Worm (Caenorhabditis elegans) whole organism, L1 larva: Measurements from ENCODE around the gene Y39A3B.8.

Experiments used
- F16B12.6 ChIP-seq: fragments of 150-350 bp; optimal IDR thresholded peaks from 2 replicates; lab custom pipeline; 2014; ENCODE audit warnings: missing biosample characterization, missing genetic modification characterization
- aha-1 ChIP-seq: fragments of 150-350 bp; optimal IDR thresholded peaks from 2 replicates; lab custom pipeline; 2014; ENCODE audit warnings: missing biosample characterization, missing genetic modification characterization
- alr-1 ChIP-seq: fragments of 200-800 bp; sonication (Bioruptor generic); optimal IDR thresholded peaks from 2 replicates; lab custom pipeline; 2018; ENCODE audit warnings: borderline replicate concordance, mild to moderate bottlenecking, missing genetic modification characterization, missing compliant biosample characterization
- aly-2 ChIP-seq: fragments of 150-350 bp; optimal IDR thresholded peaks from 2 replicates; lab custom pipeline; 2014; ENCODE audit warnings: missing biosample characterization, missing genetic modification characterization
- ceh-8 ChIP-seq: fragments of 200-800 bp; sonication (Bioruptor generic); optimal IDR thresholded peaks from 2 replicates; lab custom pipeline; 2018; ENCODE audit warnings: mild to moderate bottlenecking, missing genetic modification characterization, moderate library complexity, missing compliant biosample characterization
- ces-1 ChIP-seq: fragments of 150-350 bp; optimal IDR thresholded peaks from 2 replicates; lab custom pipeline; 2014; ENCODE audit warnings: missing biosample characterization, missing genetic modification reagents, missing genetic modification characterization
- dpl-1 ChIP-seq, 3 experiments: fragments of 150-350 bp in 2 of 3; sonication (generic microtip) in 1 of 3; optimal IDR thresholded peaks; 2 replicates each; lab custom pipeline; 2014 to 2017; ENCODE audit warnings: missing biosample characterization in 3 of 3, missing genetic modification characterization in 3 of 3, missing genetic modification reagents in 3 of 3
- dsc-1 ChIP-seq: sonication (generic microtip); optimal IDR thresholded peaks from 2 replicates; lab custom pipeline; 2016; ENCODE audit warnings: mild to moderate bottlenecking, missing genetic modification characterization, missing compliant biosample characterization
- efl-1 ChIP-seq, 4 experiments: fragments of 150-350 bp; optimal IDR thresholded peaks in 3 of 4; peaks in 1 of 4; 1 replicate in 1 of 4; 2 replicates in 3 of 4; lab custom pipeline; 2014; ENCODE audit warnings: missing biosample characterization in 2 of 4, missing genetic modification characterization in 2 of 4, missing genetic modification reagents in 2 of 4
- elt-2 ChIP-seq: sonication (generic microtip); optimal IDR thresholded peaks from 2 replicates; lab custom pipeline; 2016; ENCODE audit warnings: missing genetic modification characterization, mild to moderate bottlenecking, inconsistent platforms, missing compliant biosample characterization, missing genetic modification reagents
- elt-3 ChIP-seq, 6 experiments: fragments of 150-350 bp in 1 of 6; sonication (generic microtip); optimal IDR thresholded peaks; 2 replicates each; lab custom pipeline; 2017 to 2018; ENCODE audit warnings: missing biosample characterization in 6 of 6, missing genetic modification characterization in 6 of 6, inconsistent platforms in 1 of 6
- fos-1 ChIP-seq: fragments of 150-350 bp; optimal IDR thresholded peaks from 2 replicates; lab custom pipeline; 2014; ENCODE audit warnings: missing biosample characterization, missing genetic modification characterization
- hlh-17 ChIP-seq: fragments of 200-800 bp; sonication (Bioruptor generic); optimal IDR thresholded peaks from 2 replicates; lab custom pipeline; 2018; ENCODE audit warnings: missing genetic modification characterization, mild to moderate bottlenecking, missing compliant biosample characterization, moderate library complexity, borderline replicate concordance
- isw-1 ChIP-seq: fragments of 200-800 bp; sonication (Bioruptor generic); IDR thresholded peaks from 2 replicates; pipeline ENCODE4 v1.3.6; 2022; ENCODE audit warnings: missing genetic modification characterization, missing compliant biosample characterization
- jun-1 ChIP-seq: fragments of 150-350 bp; optimal IDR thresholded peaks from 2 replicates; lab custom pipeline; 2014; ENCODE audit warnings: missing biosample characterization, missing genetic modification reagents, missing genetic modification characterization
- lin-13 ChIP-seq: fragments of 150-350 bp; optimal IDR thresholded peaks from 2 replicates; lab custom pipeline; 2014; ENCODE audit warnings: missing biosample characterization, missing genetic modification reagents, missing genetic modification characterization
- lin-35 ChIP-seq, 2 experiments: fragments of 150-350 bp; optimal IDR thresholded peaks; 2 replicates each; lab custom pipeline; 2014; ENCODE audit warnings: missing biosample characterization in 2 of 2, missing genetic modification characterization in 2 of 2, missing genetic modification reagents in 2 of 2
- mdl-1 ChIP-seq, 2 experiments: fragments of 150-350 bp; optimal IDR thresholded peaks; 2 replicates each; lab custom pipeline; 2014 to 2017; ENCODE audit warnings: missing biosample characterization in 2 of 2, missing genetic modification characterization in 2 of 2, inconsistent platforms in 1 of 2
- mep-1 ChIP-seq: fragments of 150-350 bp; optimal IDR thresholded peaks from 2 replicates; lab custom pipeline; 2014; ENCODE audit warnings: missing biosample characterization, missing genetic modification characterization
- nhr-19 ChIP-seq: fragments of 200-800 bp; sonication (Bioruptor generic); conservative IDR thresholded peaks from 2 replicates; pipeline ENCODE4 v1.3.6; 2022; ENCODE audit warnings: missing genetic modification characterization, missing compliant biosample characterization
- pqm-1 ChIP-seq: sonication (generic microtip); optimal IDR thresholded peaks from 3 replicates; lab custom pipeline; 2017; ENCODE audit warnings: missing biosample characterization, missing genetic modification characterization
- skn-1 ChIP-seq: fragments of 150-350 bp; optimal IDR thresholded peaks from 2 replicates; lab custom pipeline; 2014; ENCODE audit warnings: missing biosample characterization, missing genetic modification characterization
- snpc-4 ChIP-seq: fragments of 150-350 bp; optimal IDR thresholded peaks from 2 replicates; lab custom pipeline; 2014; ENCODE audit warnings: missing biosample characterization, missing genetic modification characterization
- sox-4 ChIP-seq: sonication (generic microtip); optimal IDR thresholded peaks from 2 replicates; lab custom pipeline; 2016; ENCODE audit warnings: missing genetic modification characterization, missing compliant biosample characterization
- sup-37 ChIP-seq: fragments of 200-800 bp; sonication (Bioruptor generic); optimal IDR thresholded peaks from 2 replicates; lab custom pipeline; 2018; ENCODE audit warnings: mild to moderate bottlenecking, missing genetic modification characterization, missing compliant biosample characterization
- unc-130 ChIP-seq: fragments of 150-350 bp; optimal IDR thresholded peaks from 2 replicates; lab custom pipeline; 2017; ENCODE audit warnings: missing biosample characterization, missing genetic modification characterization, inconsistent platforms
- vab-15 ChIP-seq: sonication (generic microtip); optimal IDR thresholded peaks from 2 replicates; lab custom pipeline; 2017; ENCODE audit warnings: missing genotype, mild to moderate bottlenecking, missing genetic modification characterization, missing compliant biosample characterization
- xbp-1 ChIP-seq: sonication (generic microtip); optimal IDR thresholded peaks from 2 replicates; lab custom pipeline; 2016; ENCODE audit warnings: missing genetic modification characterization, missing compliant biosample characterization
- zag-1 ChIP-seq: fragments of 150-350 bp; optimal IDR thresholded peaks from 2 replicates; lab custom pipeline; 2014; ENCODE audit warnings: missing biosample characterization, missing genetic modification characterization
- ztf-11 ChIP-seq, 2 experiments: sonication (generic microtip); optimal IDR thresholded peaks; 2 replicates each; lab custom pipeline; 2016 to 2017; ENCODE audit warnings: missing genetic modification characterization in 2 of 2, missing biosample characterization in 1 of 2, missing compliant biosample characterization in 1 of 2

Gene Y39A3B.8

ce11 chrIII:1951388-1951787 lies 36.4 kb upstream of the Y39A3B.8 start, which contains the start of gene F53A3.7 (continued):
- TF ChIP-seq nhr-19 (GFP tag; lab: Robert Waterston, UW) (no peak), ces-1 (GFP tag; lab: Kevin White, UChicago) (no peak), sox-4 (no peak), elt-2 (tag; lab: Kevin White, UChicago) (peak; percentile 3)

ce11 chrIII:1955520-1956095 lies 32.2 kb upstream of the Y39A3B.8 start:
- TF ChIP-seq mep-1 (tag; lab: Kevin White, UChicago): no peak
- TF ChIP-seq, all 84 proteins: peak for 0

- no peak for TF ChIP-seq pqm-1
- TF ChIP-seq lin-35 (GFP tag; optimal IDR thresholded peaks at IDR 0.05; lab: Kevin White, UChicago): peak in 1 of 2 experiments; percentile 31
- peak; percentile 1 for TF ChIP-seq xbp-1
- TF ChIP-seq F16B12.6 (tag; lab: Kevin White, UChicago): peak; percentile 78
- peak in 2 of 3 experiments; percentile 34 to 53 for TF ChIP-seq dpl-1 (GFP tag; optimal IDR thresholded peaks at IDR 0.05; lab: Kevin White, UChicago)
- no peak for TF ChIP-seq ceh-8
- TF ChIP-seq mdl-1 (tag; optimal IDR thresholded peaks at IDR 0.05; lab: Kevin White, UChicago): no peak
- peak; percentile 33; the same call in 1 of the 2 replicates for TF ChIP-seq isw-1
- TF ChIP-seq efl-1 (optimal IDR thresholded peaks at IDR 0.05; lab: Kevin White, UChicago): peak; percentile 3 to 48
- peak; percentile 34 to 84 for TF ChIP-seq efl-1 (GFP tag; optimal IDR thresholded peaks at IDR 0.05 in 1 of 2; lab: Kevin White, UChicago)
Observed at ce11 chrIII:1961895-1962506, 25.8 kb upstream of the Y39A3B.8 start, which contains the start of gene mboa-6. Gene mboa-6, minus strand, starts transcription at chrIII:1961945.

- no peak for TF ChIP-seq nhr-19 (GFP tag; lab: Robert Waterston, UW)
- no peak for TF ChIP-seq aha-1 (tag; lab: Kevin White, UChicago)
- TF ChIP-seq elt-2 (tag; lab: Kevin White, UChicago): peak; percentile 11
- TF ChIP-seq dsc-1 (tag; lab: Kevin White, UChicago): no peak
- no peak for TF ChIP-seq sup-37
- no peak for TF ChIP-seq alr-1 (tag; lab: Kevin White, UChicago)
- no peak for TF ChIP-seq fos-1 (tag; lab: Kevin White, UChicago)
- no peak for TF ChIP-seq lin-13
- TF ChIP-seq skn-1: no peak
- TF ChIP-seq mep-1 (tag; lab: Kevin White, UChicago): no peak
- no peak for TF ChIP-seq ztf-11 (tag; optimal IDR thresholded peaks at IDR 0.05; lab: Kevin White, UChicago)
- TF ChIP-seq vab-15 (tag; lab: Kevin White, UChicago): no peak
- peak in 1 of 6 experiments; percentile 18 for TF ChIP-seq elt-3 (tag; optimal IDR thresholded peaks at IDR 0.05; lab: Kevin White, UChicago)
- no peak for TF ChIP-seq ces-1 (GFP tag; lab: Kevin White, UChicago)
Observed at ce11 chrIII:1962552-1962951, 25.2 kb upstream of the Y39A3B.8 start.

- TF ChIP-seq snpc-4 (tag; lab: Kevin White, UChicago) (peak; percentile 35), jun-1 (no peak)
Observed at ce11 chrIII:1963128-1963527, 24.7 kb upstream of the Y39A3B.8 start.

- TF ChIP-seq unc-130: no peak
- no peak for TF ChIP-seq aly-2 (tag; lab: Kevin White, UChicago)
Observed at ce11 chrIII:1969802-1970201, 18.0 kb upstream of the Y39A3B.8 start, which contains the start of gene moa-1. Gene moa-1, minus strand, starts transcription at chrIII:1969902.

ce11 chrIII:1970433-1970832 lies 17.4 kb upstream of the Y39A3B.8 start, which contains the start of gene R155.5:
Gene R155.5, minus strand, starts transcription at chrIII:1970533.
- TF ChIP-seq hlh-17 (GFP tag; lab: Kevin White, UChicago): no peak
- TF ChIP-seq zag-1: no peak
